Fruit fly (Drosophila melanogaster) whole organism, embryonic: Measurements from ENCODE around the gene grnd.

Experiments
- Adf1 ChIP-seq: fragments of 200-800 bp; sonication (Bioruptor generic); IDR thresholded peaks from 2 replicates; pipeline ENCODE4 v1.3.6; 2022; ENCODE audit warnings: missing biosample characterization, missing genetic modification characterization
- Bgb ChIP-seq: fragments of 200-800 bp; sonication (Bioruptor generic); IDR thresholded peaks from 2 replicates; pipeline ENCODE4 v1.3.6; 2022; ENCODE audit warnings: missing biosample characterization, missing genetic modification characterization; ENCODE audit not compliant: partially characterized antibody
- CG10654 ChIP-seq: fragments of 200-800 bp; sonication (Bioruptor generic); optimal IDR thresholded peaks from 2 replicates; lab custom pipeline; 2016; ENCODE audit warnings: missing biosample characterization, missing genetic modification characterization
- CG11247 ChIP-seq: fragments of 200-800 bp; sonication (Bioruptor generic); IDR thresholded peaks from 2 replicates; pipeline ENCODE4 v1.3.6; 2022; ENCODE audit warnings: missing biosample characterization, missing genetic modification characterization
- CG12391 ChIP-seq: fragments of 200-800 bp; sonication (Bioruptor generic); optimal IDR thresholded peaks from 3 replicates; lab custom pipeline; 2018; ENCODE audit warnings: missing biosample characterization, mild to moderate bottlenecking, missing genetic modification characterization, moderate library complexity
- CG12769 ChIP-seq: fragments of 200-800 bp; sonication (Bioruptor generic); optimal IDR thresholded peaks from 2 replicates; lab custom pipeline; 2019; ENCODE audit warnings: missing biosample characterization, mild to moderate bottlenecking, missing genetic modification characterization, moderate library complexity
- CG1602 ChIP-seq: fragments of 200-800 bp; sonication (Bioruptor generic); optimal IDR thresholded peaks from 3 replicates; lab custom pipeline; 2016; ENCODE audit warnings: missing biosample characterization, missing genetic modification characterization
- CG17829 ChIP-seq: fragments of 200-800 bp; optimal IDR thresholded peaks from 2 replicates; lab custom pipeline; 2019; ENCODE audit warnings: missing biosample characterization, mild to moderate bottlenecking, missing genetic modification characterization, moderate library complexity
- CG18599 ChIP-seq: fragments of 200-800 bp; sonication (Bioruptor generic); optimal IDR thresholded peaks from 3 replicates; lab custom pipeline; 2017; ENCODE audit warnings: missing biosample characterization, missing genetic modification characterization, mild to moderate bottlenecking, moderate library complexity, missing genetic modification reagents
- CG2199 ChIP-seq: fragments of 200-800 bp; sonication (Bioruptor generic); IDR thresholded peaks from 3 replicates; pipeline ENCODE4 v1.3.6; 2022; ENCODE audit warnings: missing biosample characterization, missing genetic modification characterization
- CG30431 ChIP-seq: fragments of 200-800 bp; sonication (Bioruptor generic); optimal IDR thresholded peaks from 2 replicates; lab custom pipeline; 2017; ENCODE audit warnings: missing biosample characterization, missing genetic modification characterization
- CG32532 ChIP-seq: fragments of 200-800 bp; sonication (Bioruptor generic); IDR thresholded peaks from 2 replicates; pipeline ENCODE4 v1.3.6; 2022; ENCODE audit warnings: missing biosample characterization, missing genetic modification characterization
- CG3847 ChIP-seq: fragments of 200-800 bp; sonication (Bioruptor generic); IDR thresholded peaks from 2 replicates; pipeline ENCODE4 v1.3.6; 2022; ENCODE audit warnings: missing biosample characterization, missing genetic modification characterization
- CG42726 ChIP-seq: fragments of 200-800 bp; sonication (Bioruptor generic); IDR thresholded peaks from 2 replicates; pipeline ENCODE4 v1.3.6; 2022; ENCODE audit warnings: missing biosample characterization, missing genetic modification characterization; ENCODE audit not compliant: partially characterized antibody
- CG43689 ChIP-seq: fragments of 200-800 bp; sonication (Bioruptor generic); IDR thresholded peaks from 2 replicates; pipeline ENCODE4 v1.3.6; 2022; ENCODE audit warnings: missing biosample characterization, missing genetic modification characterization
- CG6791 ChIP-seq: fragments of 200-800 bp; sonication (Bioruptor generic); IDR thresholded peaks from 3 replicates; pipeline ENCODE4 v1.3.6; 2022; ENCODE audit warnings: missing biosample characterization, missing genetic modification characterization; ENCODE audit not compliant: partially characterized antibody
- CG8290 ChIP-seq, 3 experiments: fragments of 200-800 bp; sonication (Bioruptor generic); optimal IDR thresholded peaks; 2 replicates each; lab custom pipeline; 2016 to 2019; ENCODE audit warnings: missing biosample characterization in 3 of 3, missing genetic modification characterization in 3 of 3, mild to moderate bottlenecking in 2 of 3, moderate library complexity in 1 of 3
- CG8924 ChIP-seq: fragments of 200-800 bp; optimal IDR thresholded peaks from 3 replicates; lab custom pipeline; 2019; ENCODE audit warnings: missing biosample characterization, mild to moderate bottlenecking, missing genetic modification characterization, moderate library complexity
- D19B ChIP-seq: fragments of 200-800 bp; sonication (Bioruptor generic); optimal IDR thresholded peaks from 2 replicates; lab custom pipeline; 2017; ENCODE audit warnings: missing biosample characterization, mild to moderate bottlenecking, missing genetic modification characterization
- Dbx ChIP-seq: fragments of 200-800 bp; sonication (Bioruptor generic); IDR thresholded peaks from 3 replicates; pipeline ENCODE4 v1.3.6; 2022; ENCODE audit warnings: missing biosample characterization, missing genetic modification characterization
- Deaf1 ChIP-seq: fragments of 200-800 bp; optimal IDR thresholded peaks from 3 replicates; lab custom pipeline; 2019; ENCODE audit warnings: missing biosample characterization, mild to moderate bottlenecking, missing genetic modification characterization, moderate library complexity
- Jarid2 ChIP-seq: fragments of 200-800 bp; sonication (Bioruptor generic); optimal IDR thresholded peaks from 3 replicates; lab custom pipeline; 2017; ENCODE audit warnings: mild to moderate bottlenecking, missing biosample characterization, missing genetic modification reagents, missing genetic modification characterization
- Med ChIP-seq: fragments of 200-800 bp; sonication (Bioruptor generic); peaks from one replicate; lab custom pipeline; 2016; ENCODE audit warnings: missing biosample characterization, missing genetic modification characterization, mild to moderate bottlenecking, inconsistent platforms, moderate library complexity
- Opbp ChIP-seq: fragments of 200-800 bp; sonication (Bioruptor generic); IDR thresholded peaks from 3 replicates; pipeline ENCODE4 v1.3.6; 2022; ENCODE audit warnings: missing biosample characterization, missing genetic modification characterization; ENCODE audit not compliant: partially characterized antibody
- Optix ChIP-seq: fragments of 200-800 bp; sonication (Bioruptor generic); IDR thresholded peaks from 3 replicates; pipeline ENCODE4 v1.3.6; 2022; ENCODE audit warnings: missing biosample characterization, missing genetic modification characterization
- Pdp1 ChIP-seq, 2 experiments: fragments of 200-800 bp; sonication (Bioruptor generic); optimal IDR thresholded peaks; 3 replicates each; lab custom pipeline; 2016; ENCODE audit warnings: missing biosample characterization in 2 of 2, missing genetic modification characterization in 2 of 2, mild to moderate bottlenecking in 1 of 2, moderate library complexity in 1 of 2
- Rfx ChIP-seq: fragments of 200-800 bp; sonication (Bioruptor generic); IDR thresholded peaks from 2 replicates; pipeline ENCODE4 v1.3.6; 2022; ENCODE audit warnings: missing biosample characterization, missing genetic modification characterization
- Scr ChIP-seq: fragments of 200-800 bp; sonication (Bioruptor generic); IDR thresholded peaks from 2 replicates; pipeline ENCODE4 v1.3.6; 2022; ENCODE audit warnings: missing biosample characterization, missing genetic modification characterization; ENCODE audit not compliant: partially characterized antibody
- Sox100B ChIP-seq: fragments of 200-800 bp; sonication (Bioruptor generic); optimal IDR thresholded peaks from 3 replicates; lab custom pipeline; 2018; ENCODE audit warnings: missing biosample characterization, mild to moderate bottlenecking, missing genetic modification characterization
- Xrp1 ChIP-seq: fragments of 200-800 bp; sonication (Bioruptor generic); IDR thresholded peaks from 2 replicates; pipeline ENCODE4 v1.3.6; 2022; ENCODE audit warnings: missing biosample characterization, missing genetic modification characterization
- aop ChIP-seq: fragments of 200-800 bp; sonication (Bioruptor generic); IDR thresholded peaks from 2 replicates; pipeline ENCODE4 v1.3.6; 2022; ENCODE audit warnings: missing biosample characterization, missing genetic modification characterization
- bbx ChIP-seq: fragments of 200-800 bp; sonication (Bioruptor generic); IDR thresholded peaks from 2 replicates; pipeline ENCODE4 v1.3.6; 2022; ENCODE audit warnings: missing biosample characterization, missing genetic modification characterization; ENCODE audit not compliant: partially characterized antibody
- bcd ChIP-seq: fragments of 200-800 bp; sonication (Bioruptor generic); optimal IDR thresholded peaks from 2 replicates; lab custom pipeline; 2017; ENCODE audit warnings: missing biosample characterization, mild to moderate bottlenecking, missing genetic modification characterization
- cad ChIP-seq: fragments of >200 bp; optimal IDR thresholded peaks from 2 replicates; lab custom pipeline; 2017; ENCODE audit warnings: missing biosample characterization, missing genetic modification characterization
- chinmo ChIP-seq: fragments of 200-800 bp; sonication (Bioruptor generic); IDR thresholded peaks from 4 replicates; pipeline ENCODE4 v1.3.6; 2022; ENCODE audit warnings: missing biosample characterization, missing genetic modification characterization; ENCODE audit not compliant: partially characterized antibody
- ci ChIP-seq: fragments of 200-800 bp; sonication (Bioruptor generic); IDR thresholded peaks from 3 replicates; pipeline ENCODE4 v1.3.6; 2022; ENCODE audit warnings: missing biosample characterization, missing genetic modification characterization
- crol ChIP-seq: fragments of 200-800 bp; sonication (Bioruptor generic); IDR thresholded peaks from 2 replicates; pipeline ENCODE4 v1.3.6; 2022; ENCODE audit warnings: missing biosample characterization, missing genetic modification characterization
- dysf ChIP-seq: fragments of 200-800 bp; sonication (Bioruptor generic); IDR thresholded peaks from 3 replicates; pipeline ENCODE4 v1.3.6; 2022; ENCODE audit warnings: missing biosample characterization, missing genetic modification characterization
- grn ChIP-seq: fragments of 200-800 bp; sonication (Bioruptor generic); optimal IDR thresholded peaks from 3 replicates; lab custom pipeline; 2017; ENCODE audit warnings: missing biosample characterization, missing genetic modification characterization
- hkb ChIP-seq, 2 experiments: fragments of 200-800 bp in 1 of 2; fragments of >200 bp in 1 of 2; sonication (Bioruptor generic) in 1 of 2; IDR thresholded peaks in 1 of 2; optimal IDR thresholded peaks in 1 of 2; 2 replicates each; pipeline versions ENCODE4 v1.3.6 to Lab custom; 2017 to 2022; ENCODE audit warnings: missing biosample characterization in 1 of 2, missing genetic modification characterization in 1 of 2
- pum ChIP-seq: fragments of 200-800 bp; sonication (Bioruptor generic); optimal IDR thresholded peaks from 2 replicates; lab custom pipeline; 2016; ENCODE audit warnings: missing biosample characterization, missing genetic modification characterization
- rib ChIP-seq: fragments of 200-800 bp; sonication (Bioruptor generic); IDR thresholded peaks from 2 replicates; pipeline ENCODE4 v1.3.6; 2022; ENCODE audit warnings: missing biosample characterization, missing genetic modification characterization
- sd ChIP-seq: fragments of 200-800 bp; sonication (Bioruptor generic); optimal IDR thresholded peaks from 3 replicates; lab custom pipeline; 2018; ENCODE audit warnings: missing biosample characterization, mild to moderate bottlenecking, missing genetic modification characterization, moderate library complexity
- sens ChIP-seq: fragments of 200-800 bp; sonication (Bioruptor generic); peaks from one replicate; lab custom pipeline; 2016; ENCODE audit warnings: missing biosample characterization, missing genetic modification characterization
- slbo ChIP-seq: fragments of 200-800 bp; sonication (Bioruptor generic); IDR thresholded peaks from 2 replicates; pipeline ENCODE4 v1.3.6; 2022; ENCODE audit warnings: missing biosample characterization, missing genetic modification characterization
- sr ChIP-seq: fragments of 200-800 bp; sonication (Bioruptor generic); IDR thresholded peaks from 3 replicates; pipeline ENCODE4 v1.3.6; 2022; ENCODE audit warnings: missing biosample characterization, missing genetic modification characterization
- vvl ChIP-seq: fragments of 200-800 bp; sonication (Bioruptor generic); IDR thresholded peaks from 2 replicates; pipeline ENCODE4 v1.3.6; 2022; ENCODE audit warnings: missing biosample characterization, missing genetic modification characterization
- zfh1 ChIP-seq: fragments of 200-800 bp; sonication (Bioruptor generic); IDR thresholded peaks from 3 replicates; pipeline ENCODE4 v1.3.6; 2022; ENCODE audit warnings: missing biosample characterization, missing genetic modification characterization

grnd gene

dm6 chr2L:18503760-18504159, 18.5 kb downstream of the grnd start, which contains the start of gene kon (continued):
- TF ChIP-seq crol (GFP tag; lab: Robert Waterston, UW): peak; percentile 67
- TF ChIP-seq CG8924 (tag; lab: Kevin White, UChicago): no peak
- TF ChIP-seq slbo (GFP tag; lab: Robert Waterston, UW): 0 out of 2 replicates have a peak, but pooled peaks have one; percentile 9
- TF ChIP-seq sd: peak; percentile 63
- peak; percentile 82 for TF ChIP-seq sens
- 0 out of 3 replicates have a peak, but pooled peaks have one; percentile 21 for TF ChIP-seq Dbx (GFP tag; lab: Robert Waterston, UW)
- no peak for TF ChIP-seq CG10654 (GFP tag; lab: Kevin White, UChicago)
- TF ChIP-seq CG8290 (GFP tag; optimal IDR thresholded peaks at IDR 0.05; lab: Kevin White, UChicago): no peak
- TF ChIP-seq CG8290 (tag; optimal IDR thresholded peaks at IDR 0.05; lab: Kevin White, UChicago): peak in 1 of 2 experiments; percentile 32
- TF ChIP-seq Scr (GFP tag; lab: Robert Waterston, UW): peak; percentile 18; the same call in 1 of the 2 replicates
- 0 out of 2 replicates have a peak, but pooled peaks have one; percentile 13 for TF ChIP-seq Adf1 (GFP tag; lab: Robert Waterston, UW)
- TF ChIP-seq CG32532: 0 out of 2 replicates have a peak, but pooled peaks have one; percentile 27
- TF ChIP-seq CG3847 (GFP tag; lab: Robert Waterston, UW): 0 out of 2 replicates have a peak, but pooled peaks have one; percentile 26
- peak; percentile 71 for TF ChIP-seq sr (GFP tag; lab: Robert Waterston, UW)
- peak; percentile 76 for TF ChIP-seq Jarid2
- TF ChIP-seq Xrp1 (GFP tag; lab: Robert Waterston, UW): no peak
- TF ChIP-seq ci (GFP tag; lab: Robert Waterston, UW): peak; percentile 64
- TF ChIP-seq CG12769 (tag; lab: Kevin White, UChicago): peak; percentile 91
- TF ChIP-seq zfh1 (GFP tag; lab: Robert Waterston, UW): peak; percentile 54; the same call in 2 of the 3 replicates
- TF ChIP-seq pum (GFP tag; lab: Kevin White, UChicago): no peak
- TF ChIP-seq rib (GFP tag; lab: Robert Waterston, UW): peak; percentile 49; the same call in 1 of the 2 replicates
- TF ChIP-seq Rfx: peak; percentile 28; the same call in 1 of the 2 replicates
- TF ChIP-seq chinmo (GFP tag; lab: Robert Waterston, UW): 0 out of 4 replicates have a peak, but pooled peaks have one; percentile 54
- TF ChIP-seq CG42726: 0 out of 2 replicates have a peak, but pooled peaks have one; percentile 31
- no peak for TF ChIP-seq grn (GFP tag; lab: Kevin White, UChicago)
- TF ChIP-seq CG43689: no peak
- TF ChIP-seq CG6791: peak; percentile 61; the same call in 2 of the 3 replicates
- no peak for TF ChIP-seq D19B
- TF ChIP-seq Opbp (GFP tag; lab: Robert Waterston, UW): 0 out of 3 replicates have a peak, but pooled peaks have one; percentile 41
- TF ChIP-seq CG30431 (GFP tag; lab: Kevin White, UChicago): no peak
- TF ChIP-seq CG12391 (tag; lab: Kevin White, UChicago): no peak
- TF ChIP-seq CG1602: no peak
- TF ChIP-seq CG18599 (GFP tag; lab: Kevin White, UChicago): peak; percentile 2
- no peak for TF ChIP-seq Pdp1 (GFP tag; optimal IDR thresholded peaks at IDR 0.05; lab: Kevin White, UChicago)
- peak; percentile 13 for TF ChIP-seq CG17829 (tag; lab: Kevin White, UChicago)
- TF ChIP-seq Med (GFP tag; lab: Kevin White, UChicago): peak; percentile 66
- TF ChIP-seq aop (GFP tag; lab: Robert Waterston, UW): no peak
- 0 out of 2 replicates have a peak, but pooled peaks have one; percentile 16 for TF ChIP-seq CG11247 (GFP tag; lab: Robert Waterston, UW)
- peak; percentile 36; the same call in 1 of the 2 replicates for TF ChIP-seq vvl
- no peak for TF ChIP-seq hkb (optimal IDR thresholded peaks at IDR 0.05; lab: Kevin White, UChicago)
- peak; percentile 33; the same call in 1 of the 2 replicates for TF ChIP-seq hkb (GFP tag; IDR thresholded peaks at IDR 0.05; lab: Robert Waterston, UW)
- no peak for TF ChIP-seq cad (GFP tag; lab: Kevin White, UChicago)
- TF ChIP-seq Deaf1: peak; percentile 89
- TF ChIP-seq Bgb (GFP tag; lab: Robert Waterston, UW): peak; percentile 15; the same call in 1 of the 2 replicates
- TF ChIP-seq Optix (GFP tag; lab: Robert Waterston, UW): 0 out of 3 replicates have a peak, but pooled peaks have one; percentile 36
- TF ChIP-seq Sox100B (GFP tag; lab: Kevin White, UChicago): no peak
- TF ChIP-seq CG2199: peak; percentile 92
- TF ChIP-seq dysf (GFP tag; lab: Robert Waterston, UW): peak; percentile 6; the same call in 1 of the 3 replicates
- no peak for TF ChIP-seq bcd (GFP tag; lab: Kevin White, UChicago)
- 0 out of 2 replicates have a peak, but pooled peaks have one; percentile 21 for TF ChIP-seq bbx
